Fruit fly (Drosophila melanogaster): Measurements from ENCODE around the gene CG16984.

DNA sequence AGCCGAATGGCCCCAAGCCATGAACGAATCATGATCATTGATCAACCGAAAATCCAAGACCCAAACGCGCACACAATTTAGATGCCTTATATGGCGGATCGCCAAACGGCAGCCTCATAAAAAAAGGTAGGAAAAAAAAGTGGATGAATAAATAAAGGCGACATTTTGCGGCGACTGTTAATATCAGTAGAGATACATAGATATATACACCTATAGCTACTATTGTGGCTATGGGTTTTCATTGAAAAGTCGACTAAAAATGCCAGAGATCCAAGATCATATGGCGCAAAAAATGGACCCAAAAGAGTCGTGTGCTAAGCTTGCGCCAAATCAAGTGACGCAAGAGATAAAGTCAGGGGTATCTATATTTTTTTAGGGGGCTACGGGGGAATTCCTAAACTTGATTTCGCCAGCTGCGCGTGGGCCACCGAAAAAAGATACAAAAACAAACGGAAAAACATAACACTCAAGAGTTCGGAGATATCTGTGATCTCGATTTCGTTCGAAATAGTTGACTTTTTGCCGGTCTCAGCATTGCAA is 44.4 kb upstream of the CG16984 start:
- TF ChIP-seq CTCF (optimal IDR thresholded peaks at IDR 0.05) (no peak), CG8478 (optimal IDR thresholded peaks at IDR 0.05) (no peak)
